Worm (Caenorhabditis elegans): ENCODE data around the gene chil-25.

- TF ChIP-seq nhr-11 (tag; optimal IDR thresholded peaks at IDR 0.05) (no peak), nhr-77 (tag; optimal IDR thresholded peaks at IDR 0.05) (no peak), nhr-28 (tag; optimal IDR thresholded peaks at IDR 0.05) (no peak), snpc-4 (tag; optimal IDR thresholded peaks at IDR 0.05) (no peak), nfya-1 (tag; optimal IDR thresholded peaks at IDR 0.05; ENCODE audit: insufficient read depth) (no peak), hmg-11 (tag; optimal IDR thresholded peaks at IDR 0.05) (no peak), ama-1 (optimal IDR thresholded peaks at IDR 0.05) (no peak)
These were observed 35.4 kb downstream of the chil-25 start for ce11 chrII:9438853-9439252.

All from whole organism, L3 larva.